Worm (Caenorhabditis elegans) whole organism, mixed stage, embryonic: ENCODE data around the gene F10C1.9.
A peak's percentile ranks its signal among the peaks of the same experiment; 100 is the strongest.

Source experiments
- M03D4.4 ChIP-seq: sonication (generic microtip); optimal IDR thresholded peaks from 2 replicates; lab custom pipeline; 2017; ENCODE audit warnings: mild to moderate bottlenecking, missing genetic modification characterization, missing compliant biosample characterization
- blmp-1 ChIP-seq: fragments of 150-350 bp; optimal IDR thresholded peaks from 2 replicates; lab custom pipeline; 2014; ENCODE audit warnings: missing biosample characterization, missing genetic modification characterization
- ceh-39 ChIP-seq: fragments of 150-350 bp; optimal IDR thresholded peaks from 2 replicates; lab custom pipeline; 2014; ENCODE audit warnings: missing biosample characterization, missing genetic modification characterization
- ceh-43 ChIP-seq: fragments of 200-800 bp; sonication (Bioruptor generic); optimal IDR thresholded peaks from 2 replicates; lab custom pipeline; 2018; ENCODE audit warnings: mild to moderate bottlenecking, missing genetic modification characterization, moderate library complexity, missing compliant biosample characterization
- ceh-83 ChIP-seq: fragments of 200-800 bp; sonication (Bioruptor generic); optimal IDR thresholded peaks from 2 replicates; lab custom pipeline; 2018; ENCODE audit warnings: mild to moderate bottlenecking, missing genetic modification characterization, missing compliant biosample characterization
- ces-1 ChIP-seq: fragments of 150-350 bp; optimal IDR thresholded peaks from 2 replicates; lab custom pipeline; 2014; ENCODE audit warnings: missing biosample characterization, missing genetic modification reagents, missing genetic modification characterization
- cnd-1 ChIP-seq: fragments of 200-800 bp; sonication (Bioruptor generic); optimal IDR thresholded peaks from 2 replicates; lab custom pipeline; 2018; ENCODE audit warnings: mild to moderate bottlenecking, missing genetic modification characterization, missing compliant biosample characterization
- drap-1 ChIP-seq: fragments of 200-800 bp; sonication (Bioruptor generic); optimal IDR thresholded peaks from 3 replicates; lab custom pipeline; 2018; ENCODE audit warnings: mild to moderate bottlenecking, missing genetic modification characterization, missing compliant biosample characterization
- elt-1 ChIP-seq: sonication (generic microtip); optimal IDR thresholded peaks from 2 replicates; lab custom pipeline; 2017; ENCODE audit warnings: missing genetic modification characterization, mild to moderate bottlenecking, missing compliant biosample characterization, antibody characterized with exemption, moderate library complexity, borderline replicate concordance; ENCODE audit not compliant: insufficient read depth
- elt-3 ChIP-seq: fragments of 150-350 bp; optimal IDR thresholded peaks from 2 replicates; lab custom pipeline; 2014; ENCODE audit warnings: missing biosample characterization, missing genetic modification characterization
- hlh-1 ChIP-seq: fragments of 150-350 bp; optimal IDR thresholded peaks from 2 replicates; lab custom pipeline; 2014; ENCODE audit warnings: missing biosample characterization, missing genetic modification reagents, missing genetic modification characterization
- lin-13 ChIP-seq: fragments of 150-350 bp; optimal IDR thresholded peaks from 2 replicates; lab custom pipeline; 2014; ENCODE audit warnings: missing biosample characterization, missing genetic modification characterization
- lsy-2 ChIP-seq: fragments of 150-350 bp; optimal IDR thresholded peaks from 2 replicates; lab custom pipeline; 2014; ENCODE audit warnings: missing biosample characterization, missing genetic modification characterization
- mep-1 ChIP-seq: fragments of 150-350 bp; optimal IDR thresholded peaks from 2 replicates; lab custom pipeline; 2017; ENCODE audit warnings: missing biosample characterization, missing genetic modification reagents, missing genetic modification characterization, inconsistent platforms
- mls-2 ChIP-seq: sonication (generic microtip); optimal IDR thresholded peaks from 2 replicates; lab custom pipeline; 2016; ENCODE audit warnings: mild to moderate bottlenecking, missing genetic modification characterization, moderate library complexity, missing compliant biosample characterization
- nhr-12 ChIP-seq: fragments of 150-350 bp; optimal IDR thresholded peaks from 2 replicates; lab custom pipeline; 2014; ENCODE audit warnings: missing biosample characterization, missing genetic modification characterization
- nhr-2 ChIP-seq: fragments of 150-350 bp; optimal IDR thresholded peaks from 2 replicates; lab custom pipeline; 2014; ENCODE audit warnings: missing biosample characterization, missing genetic modification characterization
- nhr-237 ChIP-seq: fragments of 150-350 bp; optimal IDR thresholded peaks from 2 replicates; lab custom pipeline; 2014; ENCODE audit warnings: missing biosample characterization, missing genetic modification characterization
- pha-4 ChIP-seq: fragments of 150-350 bp; optimal IDR thresholded peaks from 2 replicates; lab custom pipeline; 2018; ENCODE audit warnings: missing biosample characterization, missing genetic modification reagents, missing genetic modification characterization
- sem-2 ChIP-seq: fragments of 200-800 bp; sonication (Bioruptor generic); optimal IDR thresholded peaks from 2 replicates; lab custom pipeline; 2018; ENCODE audit warnings: mild to moderate bottlenecking, missing genetic modification characterization, missing compliant biosample characterization
- sptf-1 ChIP-seq: sonication (generic microtip); optimal IDR thresholded peaks from 2 replicates; lab custom pipeline; 2017; ENCODE audit warnings: mild to moderate bottlenecking, missing genetic modification characterization, moderate library complexity, missing compliant biosample characterization
- tbx-8 ChIP-seq: fragments of 200-800 bp; sonication (Bioruptor generic); optimal IDR thresholded peaks from 2 replicates; lab custom pipeline; 2018; ENCODE audit warnings: mild to moderate bottlenecking, missing genetic modification characterization, moderate library complexity, missing compliant biosample characterization
- unc-120 ChIP-seq: sonication (generic microtip); optimal IDR thresholded peaks from 2 replicates; lab custom pipeline; 2017; ENCODE audit warnings: missing genetic modification characterization, missing compliant biosample characterization; ENCODE audit not compliant: poor library complexity, severe bottlenecking
- unc-62 ChIP-seq: fragments of 150-350 bp; optimal IDR thresholded peaks from 2 replicates; lab custom pipeline; 2014; ENCODE audit warnings: missing biosample characterization, missing genetic modification reagents, missing genetic modification characterization
- ztf-11 ChIP-seq: fragments of 150-350 bp; optimal IDR thresholded peaks from 2 replicates; lab custom pipeline; 2014; ENCODE audit warnings: missing biosample characterization, missing genetic modification characterization

The F10C1.9 gene

ce11 chrII:5715745-5716357, 29.2 kb downstream of the F10C1.9 start, which contains the start of the genes C18A3.10 and C18A3.3:
Gene C18A3.10, minus strand, starts transcription at chrII:5715845.
Gene C18A3.3, plus strand, starts transcription at chrII:5716307.
- TF ChIP-seq ceh-83 (GFP tag; lab: Kevin White, UChicago) (no peak), mls-2 (no peak), elt-3 (no peak), drap-1 (GFP tag; lab: Kevin White, UChicago) (no peak), sem-2 (GFP tag; lab: Kevin White, UChicago) (no peak), ztf-11 (no peak), mep-1 (tag; lab: Kevin White, UChicago) (no peak)

- TF ChIP-seq nhr-2 (no peak), hlh-1 (tag; lab: Kevin White, UChicago) (peak; percentile 46), pha-4 (tag; lab: Kevin White, UChicago) (peak; percentile 45), ces-1 (GFP tag; lab: Kevin White, UChicago) (no peak), cnd-1 (no peak), M03D4.4 (peak; percentile 7), mep-1 (tag; lab: Kevin White, UChicago) (peak; percentile 77), mls-2 (peak; percentile 57), lin-13 (tag; lab: Kevin White, UChicago) (peak; percentile 53), lsy-2 (tag; lab: Kevin White, UChicago) (peak; percentile 74), ceh-39 (tag; lab: Kevin White, UChicago) (peak; percentile 47), sptf-1 (tag; lab: Kevin White, UChicago) (peak; percentile 35), nhr-237 (peak; percentile 49)
- TF ChIP-seq, all 35 proteins: peak for 10
These were observed 30.3 kb downstream of the F10C1.9 start, which contains the start of the genes tiar-1 and lelo-4 for ce11 chrII:5714807-5715206. Gene tiar-1, minus strand, starts transcription at chrII:5714823. Gene lelo-4, plus strand, starts transcription at chrII:5714924.

ce11 chrII:5712126-5712525, 33.0 kb downstream of the F10C1.9 start:
- TF ChIP-seq nhr-12 (tag; lab: Kevin White, UChicago) (no peak), ceh-39 (tag; lab: Kevin White, UChicago) (no peak), elt-3 (peak; percentile 23), ztf-11 (no peak)

- TF ChIP-seq tbx-8 (GFP tag; lab: Kevin White, UChicago) = no peak
- no peak for TF ChIP-seq mep-1 (tag; lab: Kevin White, UChicago)
- no peak for TF ChIP-seq unc-62 (GFP tag; lab: Kevin White, UChicago)
- no peak for TF ChIP-seq unc-120
- TF ChIP-seq ceh-39 (tag; lab: Kevin White, UChicago) = no peak
These were observed 34.2 kb downstream of the F10C1.9 start for ce11 chrII:5710835-5711234.

ce11 chrII:5708154-5708553, 36.9 kb downstream of the F10C1.9 start:
- TF ChIP-seq blmp-1 (tag; lab: Kevin White, UChicago) (no peak), sem-2 (GFP tag; lab: Kevin White, UChicago) (no peak), ces-1 (GFP tag; lab: Kevin White, UChicago) (peak; percentile 89)

ce11 chrII:5707532-5707931, 37.6 kb downstream of the F10C1.9 start, which contains the start of gene osta-2:
Gene osta-2, plus strand, starts transcription at chrII:5707691.
- TF ChIP-seq ceh-43 = no peak
- no peak for TF ChIP-seq ceh-83 (GFP tag; lab: Kevin White, UChicago)
- TF ChIP-seq elt-3 = no peak
- no peak for TF ChIP-seq hlh-1 (tag; lab: Kevin White, UChicago)
- no peak for TF ChIP-seq nhr-237
- TF ChIP-seq M03D4.4 = no peak
- TF ChIP-seq, all 35 proteins: peak for 0

- TF ChIP-seq nhr-237 (no peak), lin-13 (tag; lab: Kevin White, UChicago) (no peak), elt-1 (tag; lab: Kevin White, UChicago) (peak; percentile 56), ces-1 (GFP tag; lab: Kevin White, UChicago) (peak; percentile 2)
These were observed 40.6 kb downstream of the F10C1.9 start for ce11 chrII:5704479-5704878.
